Worm (Caenorhabditis elegans): ENCODE results near the gene enu-3.1.
"Not testable (repeated sequence)": the region's sequence is repeated elsewhere in the genome, so short reads cannot be mapped to it uniquely, and the experiment has no call there.

Gene enu-3.1

DNA sequence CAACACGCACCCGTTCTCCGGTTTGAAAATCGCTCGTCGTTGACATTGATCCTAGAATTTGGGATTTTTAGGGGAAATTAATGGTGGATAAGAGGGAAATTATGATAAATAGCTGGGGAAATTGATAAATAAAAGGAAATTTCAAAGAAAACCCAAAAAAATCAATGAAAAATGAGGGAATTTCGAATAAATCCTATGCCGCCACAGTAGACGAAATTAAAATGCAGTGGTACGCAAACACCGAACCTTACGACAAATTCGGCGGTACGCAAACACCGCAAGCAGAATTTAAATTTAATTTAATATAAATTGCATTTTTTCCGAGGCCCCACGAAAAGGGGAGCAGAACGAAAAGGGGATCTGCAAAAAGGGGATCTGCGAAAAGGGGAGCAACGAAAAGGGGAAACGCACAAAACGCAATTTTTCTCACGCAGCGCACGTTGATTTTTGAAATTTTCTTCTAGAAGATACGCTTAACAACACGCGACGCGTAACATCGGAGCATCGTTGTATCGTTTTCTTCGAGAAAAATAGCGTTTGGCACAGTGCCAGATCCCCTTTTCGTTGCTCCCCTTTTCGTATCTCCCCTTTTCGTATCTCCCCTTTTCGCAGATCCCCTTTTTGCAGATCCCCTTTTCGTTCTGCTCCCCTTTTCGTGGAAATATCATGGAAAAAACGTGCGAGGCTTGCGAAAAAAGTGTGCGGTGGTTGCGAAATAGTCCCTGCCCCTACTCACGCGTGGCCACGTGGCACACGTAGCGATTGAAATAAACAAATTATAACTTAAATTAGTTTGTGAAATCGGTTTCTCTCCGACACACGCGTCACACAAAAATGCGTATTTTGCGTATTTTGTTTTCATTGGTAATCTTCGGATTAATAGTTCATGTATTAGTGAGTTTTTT is at the start of gene enu-3.1, which contains the start of gene smrd-1:
enu-3.1 (plus strand) TSS at position 339 of the 905 bp plus-strand sequence.
smrd-1 (minus strand) TSS at position 51 of the 905 bp plus-strand sequence.
- TF ChIP-seq unc-130 (GFP tag; optimal IDR thresholded peaks at IDR 0.05) (peak; percentile 49), dmd-6 (GFP tag; IDR thresholded peaks at IDR 0.05) (peak; percentile 47), mep-1 (tag; optimal IDR thresholded peaks at IDR 0.05) (peak; percentile 65), ces-1 (GFP tag; optimal IDR thresholded peaks at IDR 0.05) (peak; percentile 94), nhr-11 (tag; optimal IDR thresholded peaks at IDR 0.05) (peak; percentile 10), lin-38 (GFP tag; IDR thresholded peaks at IDR 0.05) (peak; percentile 89), fkh-10 (GFP tag; optimal IDR thresholded peaks at IDR 0.05) (peak; percentile 8), ctbp-1 (GFP tag; IDR thresholded peaks at IDR 0.05) (peak; percentile 81), ceh-20 (GFP tag; IDR thresholded peaks at IDR 0.05) (peak; percentile 58), lin-13 (GFP tag; optimal IDR thresholded peaks at IDR 0.05) (peak; percentile 4), tra-1 (GFP tag; IDR thresholded peaks at IDR 0.05) (0 out of 2 replicates have a peak, but pooled peaks have one; percentile 10), ZK337.2 (GFP tag; IDR thresholded peaks at IDR 0.05) (0 out of 2 replicates have a peak, but pooled peaks have one; percentile 46), F49E8.2 (tag; optimal IDR thresholded peaks at IDR 0.05; ENCODE audit: borderline replicate concordance) (peak; percentile 17), F37D6.2 (tag; optimal IDR thresholded peaks at IDR 0.05) (peak; percentile 82), lsy-2 (tag; optimal IDR thresholded peaks at IDR 0.05) (peak in 1 of 2 experiments; percentile 72), unc-62 (GFP tag; optimal IDR thresholded peaks at IDR 0.05 in 1 of 2) (peak in 1 of 2 experiments; percentile 17), D1046.2 (GFP tag; IDR thresholded peaks at IDR 0.05) (0 out of 2 replicates have a peak, but pooled peaks have one; percentile 66), Y48G9A.11 (GFP tag; IDR thresholded peaks at IDR 0.05) (peak; percentile 57; the same call in 1 of the 2 replicates), madf-9 (GFP tag; conservative IDR thresholded peaks at IDR 0.05) (peak; percentile 70), arid-1 (GFP tag; conservative IDR thresholded peaks at IDR 0.05) (peak; percentile 66; the same call in 1 of the 2 replicates), hmg-1.1 (GFP tag; IDR thresholded peaks at IDR 0.05) (peak; percentile 73), vab-7 (GFP tag; IDR thresholded peaks at IDR 0.05) (peak; percentile 76), T26A8.4 (GFP tag; IDR thresholded peaks at IDR 0.05) (peak; percentile 30; the same call in 1 of the 2 replicates), lim-7 (GFP tag; IDR thresholded peaks at IDR 0.05) (peak; percentile 62; the same call in 1 of the 2 replicates), hif-1 (tag; optimal IDR thresholded peaks at IDR 0.05) (peak in 1 of 2 experiments; percentile 53), egl-43 (GFP tag; IDR thresholded peaks at IDR 0.05) (peak; percentile 20; the same call in 1 of the 2 replicates), dpl-1 (GFP tag; optimal IDR thresholded peaks at IDR 0.05) (peak; percentile 62), mes-2 (tag; optimal IDR thresholded peaks at IDR 0.05; ENCODE audit: poor library complexity, severe bottlenecking) (peak; percentile 94), ceh-44 (GFP tag; IDR thresholded peaks at IDR 0.05) (peak; percentile 83), dmd-9 (GFP tag; IDR thresholded peaks at IDR 0.05) (0 out of 2 replicates have a peak, but pooled peaks have one; percentile 54), rbr-2 (tag; optimal IDR thresholded peaks at IDR 0.05) (peak; percentile 72), hlh-30 (tag; optimal IDR thresholded peaks at IDR 0.05; ENCODE audit: insufficient read depth) (peak; percentile 39)
- TF ChIP-seq unc-62 (tag; optimal IDR thresholded peaks at IDR 0.05) = not testable (repeated sequence)

DNA sequence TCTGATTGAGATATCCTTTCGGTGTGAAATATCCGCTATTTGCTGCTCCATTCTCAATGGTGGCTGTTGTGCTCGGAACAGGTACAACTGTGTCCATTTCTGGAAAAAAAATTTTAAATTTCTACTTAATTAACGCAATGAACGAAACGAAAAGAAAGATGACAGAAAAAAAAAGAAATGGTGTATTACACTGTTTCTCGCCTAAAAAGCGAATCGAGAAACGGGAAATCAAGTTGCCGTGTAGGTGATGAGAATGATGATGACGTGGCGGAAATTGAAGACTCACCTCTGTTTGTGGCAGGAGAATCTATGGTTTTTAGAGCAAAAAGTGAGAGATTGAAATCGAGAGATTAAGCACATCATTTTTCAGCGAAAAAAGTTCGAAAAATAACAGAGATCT is 49.6 kb upstream of the enu-3.1 start, which contains the start of gene C38H2.3:
C38H2.3 (minus strand) TSS at position 101 of the 400 bp plus-strand sequence.
- no peak for TF ChIP-seq Y5F2A.4 (GFP tag; optimal IDR thresholded peaks at IDR 0.05)
- no peak for TF ChIP-seq R02D3.7 (tag; optimal IDR thresholded peaks at IDR 0.05)
- no peak for TF ChIP-seq daf-19 (GFP tag; conservative IDR thresholded peaks at IDR 0.05)
- TF ChIP-seq mep-1 (tag; optimal IDR thresholded peaks at IDR 0.05) = no peak
- TF ChIP-seq duxl-1 (tag; optimal IDR thresholded peaks at IDR 0.05; ENCODE audit: poor library complexity) = no peak
- TF ChIP-seq nhr-102 (tag; optimal IDR thresholded peaks at IDR 0.05) = no peak
- no peak for TF ChIP-seq zip-2 (tag; optimal IDR thresholded peaks at IDR 0.05)
- no peak for TF ChIP-seq sdz-12 (GFP tag; optimal IDR thresholded peaks at IDR 0.05)
- TF ChIP-seq nhr-111 (GFP tag; optimal IDR thresholded peaks at IDR 0.05) = no peak
- no peak for TF ChIP-seq T20F7.1 (GFP tag; optimal IDR thresholded peaks at IDR 0.05)
- no peak for TF ChIP-seq Y75B8A.6 (GFP tag; IDR thresholded peaks at IDR 0.05)

Data from whole organism, L4 larva.